Worm (Caenorhabditis elegans) whole organism, L1 larva: ENCODE data around the gene C45B11.6.

Source experiments
- C34B4.2 ChIP-seq: sonication (generic microtip); optimal IDR thresholded peaks from 2 replicates; lab custom pipeline; 2017; ENCODE audit warnings: mild to moderate bottlenecking, missing genetic modification characterization, missing compliant biosample characterization
- alr-1 ChIP-seq: fragments of 200-800 bp; sonication (Bioruptor generic); optimal IDR thresholded peaks from 2 replicates; lab custom pipeline; 2018; ENCODE audit warnings: borderline replicate concordance, mild to moderate bottlenecking, missing genetic modification characterization, missing compliant biosample characterization
- blmp-1 ChIP-seq: fragments of 150-350 bp; optimal IDR thresholded peaks from 2 replicates; lab custom pipeline; 2014; ENCODE audit warnings: missing biosample characterization, missing genetic modification characterization
- ceh-63 ChIP-seq: fragments of 200-800 bp; sonication (Bioruptor generic); optimal IDR thresholded peaks from 2 replicates; lab custom pipeline; 2018; ENCODE audit warnings: mild to moderate bottlenecking, missing genetic modification characterization, missing compliant biosample characterization
- ceh-8 ChIP-seq: fragments of 200-800 bp; sonication (Bioruptor generic); optimal IDR thresholded peaks from 2 replicates; lab custom pipeline; 2018; ENCODE audit warnings: mild to moderate bottlenecking, missing genetic modification characterization, moderate library complexity, missing compliant biosample characterization
- ceh-82 ChIP-seq, 3 experiments: fragments of 150-350 bp in 1 of 3; sonication (generic microtip) in 2 of 3; optimal IDR thresholded peaks; 2 replicates each; lab custom pipeline; 2014 to 2017; ENCODE audit warnings: missing biosample characterization in 3 of 3, missing genetic modification characterization in 3 of 3
- ces-1 ChIP-seq: fragments of 150-350 bp; optimal IDR thresholded peaks from 2 replicates; lab custom pipeline; 2014; ENCODE audit warnings: missing biosample characterization, missing genetic modification reagents, missing genetic modification characterization
- dsc-1 ChIP-seq: sonication (generic microtip); optimal IDR thresholded peaks from 2 replicates; lab custom pipeline; 2016; ENCODE audit warnings: mild to moderate bottlenecking, missing genetic modification characterization, missing compliant biosample characterization
- egl-27 ChIP-seq, 2 experiments: fragments of 150-350 bp in 1 of 2; sonication (generic microtip); optimal IDR thresholded peaks; 3 replicates each; lab custom pipeline; 2017 to 2018; ENCODE audit warnings: missing biosample characterization in 2 of 2, missing genetic modification characterization in 2 of 2, missing genetic modification reagents in 2 of 2
- fkh-10 ChIP-seq: sonication (generic microtip); optimal IDR thresholded peaks from 2 replicates; lab custom pipeline; 2017; ENCODE audit warnings: missing biosample characterization, missing genetic modification reagents, missing genetic modification characterization
- fkh-8 ChIP-seq: sonication (generic microtip); optimal IDR thresholded peaks from 2 replicates; lab custom pipeline; 2016; ENCODE audit warnings: mild to moderate bottlenecking, missing genetic modification characterization, missing compliant biosample characterization
- fos-1 ChIP-seq: fragments of 150-350 bp; optimal IDR thresholded peaks from 2 replicates; lab custom pipeline; 2014; ENCODE audit warnings: missing biosample characterization, missing genetic modification characterization
- grh-1 ChIP-seq: fragments of 200-800 bp; sonication (Bioruptor generic); IDR thresholded peaks from 2 replicates; pipeline ENCODE4 v1.3.6; 2022; ENCODE audit warnings: missing genetic modification reagents, missing genetic modification characterization, missing compliant biosample characterization
- hlh-4 ChIP-seq: sonication (generic microtip); optimal IDR thresholded peaks from 2 replicates; lab custom pipeline; 2016; ENCODE audit warnings: mild to moderate bottlenecking, missing genetic modification characterization, missing compliant biosample characterization
- hpl-2 ChIP-seq: fragments of 150-350 bp; optimal IDR thresholded peaks from 2 replicates; lab custom pipeline; 2014; ENCODE audit warnings: missing biosample characterization, missing genetic modification reagents, missing genetic modification characterization
- irx-1 ChIP-seq: sonication (generic microtip); optimal IDR thresholded peaks from 2 replicates; lab custom pipeline; 2016; ENCODE audit warnings: missing genetic modification characterization, missing compliant biosample characterization
- lin-13 ChIP-seq: fragments of 150-350 bp; optimal IDR thresholded peaks from 2 replicates; lab custom pipeline; 2014; ENCODE audit warnings: missing biosample characterization, missing genetic modification reagents, missing genetic modification characterization
- lin-14 ChIP-seq: fragments of 200-800 bp; sonication (Bioruptor generic); optimal IDR thresholded peaks from 2 replicates; lab custom pipeline; 2018; ENCODE audit warnings: mild to moderate bottlenecking, missing genetic modification characterization, moderate library complexity, missing compliant biosample characterization
- lin-15B ChIP-seq: fragments of 150-350 bp; sonication (generic microtip); optimal IDR thresholded peaks from 3 replicates; lab custom pipeline; 2014; ENCODE audit warnings: missing biosample characterization, missing genetic modification characterization
- lin-35 ChIP-seq, 2 experiments: fragments of 150-350 bp; optimal IDR thresholded peaks; 2 replicates each; lab custom pipeline; 2014; ENCODE audit warnings: missing biosample characterization in 2 of 2, missing genetic modification characterization in 2 of 2, missing genetic modification reagents in 2 of 2
- lin-39 ChIP-seq: fragments of 150-350 bp; optimal IDR thresholded peaks from 2 replicates; lab custom pipeline; 2014; ENCODE audit warnings: missing biosample characterization, missing genetic modification reagents, missing genetic modification characterization
- lsy-2 ChIP-seq, 2 experiments: fragments of 150-350 bp; optimal IDR thresholded peaks; 2 replicates each; lab custom pipeline; 2014; ENCODE audit warnings: missing biosample characterization in 2 of 2, missing genetic modification characterization in 2 of 2
- nhr-19 ChIP-seq: fragments of 200-800 bp; sonication (Bioruptor generic); conservative IDR thresholded peaks from 2 replicates; pipeline ENCODE4 v1.3.6; 2022; ENCODE audit warnings: missing genetic modification characterization, missing compliant biosample characterization
- nhr-20 ChIP-seq: sonication (generic microtip); optimal IDR thresholded peaks from 2 replicates; lab custom pipeline; 2016; ENCODE audit warnings: mild to moderate bottlenecking, missing genetic modification characterization, missing compliant biosample characterization
- nhr-237 ChIP-seq: fragments of 150-350 bp; optimal IDR thresholded peaks from 2 replicates; lab custom pipeline; 2014; ENCODE audit warnings: missing biosample characterization, missing genetic modification characterization
- nhr-28 ChIP-seq: fragments of 150-350 bp; optimal IDR thresholded peaks from 2 replicates; lab custom pipeline; 2014; ENCODE audit warnings: missing biosample characterization, missing genetic modification characterization
- nhr-77 ChIP-seq: fragments of 150-350 bp; optimal IDR thresholded peaks from 2 replicates; lab custom pipeline; 2014; ENCODE audit warnings: missing biosample characterization, missing genetic modification characterization
- nhr-85 ChIP-seq: sonication (generic microtip); peaks from one replicate; lab custom pipeline; 2016; ENCODE audit warnings: missing genetic modification characterization, inconsistent platforms, missing compliant biosample characterization
- rnt-1 ChIP-seq: sonication (generic microtip); optimal IDR thresholded peaks from 2 replicates; lab custom pipeline; 2016; ENCODE audit warnings: mild to moderate bottlenecking, missing genetic modification characterization, moderate library complexity, missing compliant biosample characterization
- skn-1 ChIP-seq: fragments of 150-350 bp; optimal IDR thresholded peaks from 2 replicates; lab custom pipeline; 2014; ENCODE audit warnings: missing biosample characterization, missing genetic modification characterization
- snu-23 ChIP-seq: sonication (generic microtip); optimal IDR thresholded peaks from 2 replicates; lab custom pipeline; 2016; ENCODE audit warnings: missing genetic modification characterization, missing compliant biosample characterization
- sptf-1 ChIP-seq: fragments of 150-350 bp; optimal IDR thresholded peaks from 2 replicates; lab custom pipeline; 2014; ENCODE audit warnings: missing biosample characterization, missing genetic modification characterization
- sup-37 ChIP-seq: fragments of 200-800 bp; sonication (Bioruptor generic); optimal IDR thresholded peaks from 2 replicates; lab custom pipeline; 2018; ENCODE audit warnings: mild to moderate bottlenecking, missing genetic modification characterization, missing compliant biosample characterization
- tlp-1 ChIP-seq: fragments of 150-350 bp; optimal IDR thresholded peaks from 2 replicates; lab custom pipeline; 2014; ENCODE audit warnings: missing biosample characterization, missing genetic modification characterization
- unc-130 ChIP-seq: fragments of 150-350 bp; optimal IDR thresholded peaks from 2 replicates; lab custom pipeline; 2017; ENCODE audit warnings: missing biosample characterization, missing genetic modification characterization, inconsistent platforms
- unc-30 ChIP-seq: sonication (generic microtip); optimal IDR thresholded peaks from 2 replicates; lab custom pipeline; 2017; ENCODE audit warnings: missing biosample characterization, missing genetic modification characterization
- unc-62 ChIP-seq: fragments of 150-350 bp; optimal IDR thresholded peaks from 2 replicates; lab custom pipeline; 2014; ENCODE audit warnings: missing biosample characterization, missing genetic modification reagents, missing genetic modification characterization
- unc-86 ChIP-seq: sonication (generic microtip); optimal IDR thresholded peaks from 2 replicates; lab custom pipeline; 2016; ENCODE audit warnings: missing genetic modification characterization, missing compliant biosample characterization
- unc-98 ChIP-seq: fragments of 200-800 bp; sonication (Bioruptor generic); IDR thresholded peaks from 2 replicates; pipeline ENCODE4 v1.3.6; 2022; ENCODE audit warnings: missing genetic modification characterization, missing compliant biosample characterization
- vab-15 ChIP-seq: sonication (generic microtip); optimal IDR thresholded peaks from 2 replicates; lab custom pipeline; 2017; ENCODE audit warnings: missing genotype, mild to moderate bottlenecking, missing genetic modification characterization, missing compliant biosample characterization
- xbp-1 ChIP-seq: sonication (generic microtip); optimal IDR thresholded peaks from 2 replicates; lab custom pipeline; 2016; ENCODE audit warnings: missing genetic modification characterization, missing compliant biosample characterization
- zag-1 ChIP-seq: fragments of 150-350 bp; optimal IDR thresholded peaks from 2 replicates; lab custom pipeline; 2014; ENCODE audit warnings: missing biosample characterization, missing genetic modification characterization
- zip-4 ChIP-seq: fragments of 200-800 bp; sonication (Bioruptor generic); optimal IDR thresholded peaks from 2 replicates; lab custom pipeline; 2018; ENCODE audit warnings: mild to moderate bottlenecking, missing genetic modification characterization, moderate library complexity, missing compliant biosample characterization
- ztf-11 ChIP-seq, 2 experiments: sonication (generic microtip); optimal IDR thresholded peaks; 2 replicates each; lab custom pipeline; 2016 to 2017; ENCODE audit warnings: missing genetic modification characterization in 2 of 2, missing biosample characterization in 1 of 2, missing compliant biosample characterization in 1 of 2

C45B11.6 gene

ce11 chrV:11087519-11087998 lies 43.7 kb downstream of the C45B11.6 start, which contains the start of gene Y42A5A.1:
Y42A5A.1 (plus strand) TSS chrV:11087948.
- TF ChIP-seq ceh-8 (GFP tag; lab: Kevin White, UChicago) (no peak), sptf-1 (tag; lab: Kevin White, UChicago) (no peak), irx-1 (tag; lab: Kevin White, UChicago) (no peak), nhr-28 (no peak), C34B4.2 (tag; lab: Kevin White, UChicago) (no peak), dsc-1 (tag; lab: Kevin White, UChicago) (no peak), sup-37 (GFP tag; lab: Kevin White, UChicago) (no peak), unc-62 (GFP tag; lab: Kevin White, UChicago) (no peak), skn-1 (tag; lab: Kevin White, UChicago) (no peak), lsy-2 (tag; optimal IDR thresholded peaks at IDR 0.05; lab: Kevin White, UChicago) (peak in 1 of 2 experiments; percentile 24), vab-15 (no peak), lin-35 (GFP tag; optimal IDR thresholded peaks at IDR 0.05; lab: Kevin White, UChicago) (no peak), alr-1 (no peak), ceh-82 (tag; optimal IDR thresholded peaks at IDR 0.05; lab: Kevin White, UChicago) (no peak), unc-98 (GFP tag; lab: Robert Waterston, UW) (no peak), zag-1 (tag; lab: Kevin White, UChicago) (no peak), grh-1 (GFP tag; lab: Robert Waterston, UW) (0 out of 2 replicates have a peak, but pooled peaks have one; percentile 22), zip-4 (GFP tag; lab: Kevin White, UChicago) (no peak), unc-30 (tag; lab: Kevin White, UChicago) (no peak), lin-14 (GFP tag; lab: Kevin White, UChicago) (peak; percentile 31), nhr-77 (no peak), ceh-63 (GFP tag; lab: Kevin White, UChicago) (no peak), fos-1 (tag; lab: Kevin White, UChicago) (no peak), fkh-10 (no peak), ztf-11 (tag; optimal IDR thresholded peaks at IDR 0.05; lab: Kevin White, UChicago) (no peak), tlp-1 (tag; lab: Kevin White, UChicago) (no peak), blmp-1 (tag; lab: Kevin White, UChicago) (peak; percentile 49), ces-1 (GFP tag; lab: Kevin White, UChicago) (no peak), hlh-4 (tag; lab: Kevin White, UChicago) (no peak), snu-23 (GFP tag; lab: Kevin White, UChicago) (no peak), egl-27 (tag; optimal IDR thresholded peaks at IDR 0.05; lab: Kevin White, UChicago) (no peak), lin-13 (GFP tag; lab: Kevin White, UChicago) (no peak), unc-86 (no peak), nhr-85 (peak; percentile 96), nhr-237 (no peak), unc-130 (tag; lab: Kevin White, UChicago) (no peak), nhr-19 (GFP tag; lab: Robert Waterston, UW) (no peak), xbp-1 (tag; lab: Kevin White, UChicago) (no peak), nhr-20 (tag; lab: Kevin White, UChicago) (no peak), rnt-1 (tag; lab: Kevin White, UChicago) (no peak), lin-15B (tag; lab: Kevin White, UChicago) (no peak), fkh-8 (no peak), hpl-2 (no peak), lin-39 (tag; lab: Kevin White, UChicago) (no peak)
- TF ChIP-seq, all 84 proteins: peak for 5
